Fruit fly (Drosophila melanogaster): ENCODE results near the gene cutlet.

cutlet gene

DNA sequence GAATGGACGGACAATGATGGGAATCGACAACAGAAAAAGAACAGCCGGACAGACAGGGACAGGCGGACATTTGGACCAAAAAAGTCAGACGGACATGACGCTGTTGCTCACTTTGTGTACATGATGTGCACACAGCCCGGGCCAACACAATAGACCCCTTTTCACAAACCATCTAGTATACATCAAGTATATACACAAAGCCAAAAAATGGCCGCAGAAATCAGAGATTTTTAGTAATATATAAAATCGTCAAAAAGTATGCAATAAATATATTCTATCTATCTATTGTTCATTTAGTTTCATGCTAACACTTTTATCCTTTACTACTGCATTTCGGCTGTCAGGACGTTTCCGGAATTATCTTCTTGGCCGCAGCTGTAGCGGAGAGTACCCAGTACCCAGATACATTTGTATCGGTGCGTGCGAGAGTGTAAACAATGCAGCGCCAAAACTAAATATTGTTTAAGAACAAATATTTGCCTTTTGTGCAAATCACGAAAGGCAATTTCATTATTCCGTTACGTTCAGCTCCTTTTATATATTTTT, 7.9 kb upstream of the cutlet start (continued):
- TF ChIP-seq CG31441 (GFP tag; IDR thresholded peaks at IDR 0.05) (no peak; the same call in 1 of the 2 replicates), pfk (GFP tag; optimal IDR thresholded peaks at IDR 0.05) (no peak), Lim3 (GFP tag; IDR thresholded peaks at IDR 0.05) (no peak), CG3847 (GFP tag; IDR thresholded peaks at IDR 0.05) (no peak), Optix (GFP tag; IDR thresholded peaks at IDR 0.05) (no peak), Mes4 (GFP tag; optimal IDR thresholded peaks at IDR 0.05) (no peak), CG34376 (GFP tag; optimal IDR thresholded peaks at IDR 0.05) (no peak), CG15514 (GFP tag; optimal IDR thresholded peaks at IDR 0.05) (peak; percentile 1), esg (GFP tag; conservative IDR thresholded peaks at IDR 0.05) (no peak), dan (GFP tag; IDR thresholded peaks at IDR 0.05) (no peak), Deaf1 (tag; optimal IDR thresholded peaks at IDR 0.05) (no peak), CG8388 (GFP tag; optimal IDR thresholded peaks at IDR 0.05) (no peak), CG6854 (GFP tag; optimal IDR thresholded peaks at IDR 0.05) (no peak), zfh1 (GFP tag; IDR thresholded peaks at IDR 0.05) (no peak), nerfin-2 (GFP tag; IDR thresholded peaks at IDR 0.05; ENCODE audit: partially characterized antibody) (no peak), Fer1 (GFP tag; optimal IDR thresholded peaks at IDR 0.05) (no peak), org-1 (GFP tag; optimal IDR thresholded peaks at IDR 0.05) (peak; percentile 0), CG7745 (tag; optimal IDR thresholded peaks at IDR 0.05) (no peak), CG1024 (GFP tag; IDR thresholded peaks at IDR 0.05) (0 out of 2 replicates have a peak, but pooled peaks have one; percentile 14), zen2 (GFP tag; IDR thresholded peaks at IDR 0.05; ENCODE audit: partially characterized antibody) (no peak), CG8924 (tag; optimal IDR thresholded peaks at IDR 0.05) (no peak), dm (GFP tag; optimal IDR thresholded peaks at IDR 0.05) (no peak), fd102C (GFP tag; optimal IDR thresholded peaks at IDR 0.05) (no peak), ham (GFP tag; IDR thresholded peaks at IDR 0.05) (no peak), CG7786 (GFP tag; optimal IDR thresholded peaks at IDR 0.05) (no peak), tll (GFP tag; optimal IDR thresholded peaks at IDR 0.05) (no peak), CG6813 (GFP tag; optimal IDR thresholded peaks at IDR 0.05) (peak; percentile 29), ap (GFP tag; IDR thresholded peaks at IDR 0.05) (no peak), CG14860 (GFP tag; IDR thresholded peaks at IDR 0.05; ENCODE audit: partially characterized antibody) (no peak), Dfd (GFP tag; optimal IDR thresholded peaks at IDR 0.05) (no peak), CG10654 (GFP tag; optimal IDR thresholded peaks at IDR 0.05) (peak; percentile 8), phol (tag; optimal IDR thresholded peaks at IDR 0.05) (no peak), gfzf (GFP tag; optimal IDR thresholded peaks at IDR 0.05) (no peak), CG4360 (GFP tag; IDR thresholded peaks at IDR 0.05) (no peak), wor (GFP tag; IDR thresholded peaks at IDR 0.05) (no peak), CG6272 (GFP tag; IDR thresholded peaks at IDR 0.05) (no peak), Mad (GFP tag; optimal IDR thresholded peaks at IDR 0.05) (no peak), lov (optimal IDR thresholded peaks at IDR 0.05) (no peak), lov (GFP tag; IDR thresholded peaks at IDR 0.05) (no peak), CG15696 (tag; optimal IDR thresholded peaks at IDR 0.05) (no peak), lilli (GFP tag; optimal IDR thresholded peaks at IDR 0.05) (peak; percentile 23), D19B (GFP tag; optimal IDR thresholded peaks at IDR 0.05) (no peak), CG10147 (GFP tag; optimal IDR thresholded peaks at IDR 0.05) (no peak), CG12236 (GFP tag; optimal IDR thresholded peaks at IDR 0.05) (no peak), nmo (GFP tag; optimal IDR thresholded peaks at IDR 0.05) (no peak), peb (GFP tag; IDR thresholded peaks at IDR 0.05) (no peak), Side (GFP tag; optimal IDR thresholded peaks at IDR 0.05) (no peak), zf30C (GFP tag; optimal IDR thresholded peaks at IDR 0.05) (no peak), CG11695 (GFP tag; IDR thresholded peaks at IDR 0.05) (0 out of 3 replicates have a peak, but pooled peaks have one; percentile 20), CG17802 (tag; optimal IDR thresholded peaks at IDR 0.05) (no peak), ranshi (GFP tag; IDR thresholded peaks at IDR 0.05) (no peak)

Data from whole organism, embryonic.